Fruit fly (Drosophila melanogaster) whole organism, pupa: ENCODE measurements around the gene Polr2C.

Source experiments
- CG15710 ChIP-seq: fragments of 200-800 bp; sonication (Bioruptor generic); optimal IDR thresholded peaks from 2 replicates; lab custom pipeline; 2018; ENCODE audit warnings: missing biosample characterization, mild to moderate bottlenecking, missing genetic modification characterization, moderate library complexity
- D1 ChIP-seq: fragments of 200-800 bp; sonication (Bioruptor generic); optimal IDR thresholded peaks from 2 replicates; lab custom pipeline; 2018; ENCODE audit warnings: missing biosample characterization, mild to moderate bottlenecking, missing genetic modification characterization, moderate library complexity
- Pif1B ChIP-seq: fragments of 200-800 bp; sonication (Bioruptor generic); optimal IDR thresholded peaks from 3 replicates; lab custom pipeline; 2016; ENCODE audit warnings: missing biosample characterization, missing genetic modification characterization
- Snoo ChIP-seq: fragments of 200-800 bp; sonication (Bioruptor generic); optimal IDR thresholded peaks from 3 replicates; lab custom pipeline; 2017; ENCODE audit warnings: missing biosample characterization, mild to moderate bottlenecking, missing genetic modification characterization, inconsistent platforms
- rn ChIP-seq: fragments of 200-800 bp; sonication (Bioruptor generic); IDR thresholded peaks from 2 replicates; pipeline ENCODE4 v1.3.6; 2022; ENCODE audit warnings: missing biosample characterization, missing genetic modification characterization

DNA sequence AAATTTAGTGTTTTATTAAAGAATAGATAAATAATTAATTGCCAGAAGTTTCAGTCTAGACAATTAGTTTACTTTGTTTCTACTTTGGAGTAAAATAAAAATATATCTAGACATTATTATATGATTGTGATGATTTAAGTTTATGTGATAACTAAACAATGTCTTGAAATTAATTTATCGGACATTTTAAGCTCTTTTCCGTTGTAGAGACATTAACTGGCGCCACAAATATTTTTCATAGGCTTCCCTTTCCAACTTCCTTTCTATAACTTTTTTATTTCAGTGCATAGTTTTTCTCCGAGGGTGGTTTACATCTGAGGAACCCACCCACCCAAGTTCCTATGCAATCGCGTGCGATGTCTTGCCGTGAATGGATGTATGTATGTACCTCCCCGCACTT, 43.6 kb downstream of the Polr2C start:
- no peak for TF ChIP-seq Snoo (tag; lab: Kevin White, UChicago)
- TF ChIP-seq Pif1B (GFP tag; lab: Kevin White, UChicago) = no peak
- no peak for TF ChIP-seq D1 (tag; lab: Kevin White, UChicago)
- TF ChIP-seq rn (GFP tag; lab: Robert Waterston, UW) = no peak
- TF ChIP-seq CG15710 = no peak
